Fruit fly (Drosophila melanogaster) whole organism, embryonic: Measurements from ENCODE around the gene AP-1sigma.

Experiments
- Asciz ChIP-seq: fragments of 200-800 bp; sonication (Bioruptor generic); optimal IDR thresholded peaks from 2 replicates; lab custom pipeline; 2017; ENCODE audit warnings: missing biosample characterization, mild to moderate bottlenecking, missing genetic modification characterization, missing genetic modification reagents
- Atf-2 ChIP-seq: fragments of 200-800 bp; sonication (Bioruptor generic); optimal IDR thresholded peaks from 2 replicates; lab custom pipeline; 2016; ENCODE audit warnings: missing biosample characterization, missing genetic modification characterization
- CG1024 ChIP-seq: fragments of 200-800 bp; sonication (Bioruptor generic); IDR thresholded peaks from 2 replicates; pipeline ENCODE4 v1.3.6; 2022; ENCODE audit warnings: missing biosample characterization, missing genetic modification characterization
- CG10543 ChIP-seq: fragments of 200-800 bp; sonication (Bioruptor generic); optimal IDR thresholded peaks from 3 replicates; lab custom pipeline; 2017; ENCODE audit warnings: missing biosample characterization, mild to moderate bottlenecking, missing genetic modification characterization, moderate library complexity
- CG12155 ChIP-seq: fragments of 200-800 bp; sonication (Bioruptor generic); optimal IDR thresholded peaks from 3 replicates; lab custom pipeline; 2016; ENCODE audit warnings: missing biosample characterization, missing genetic modification characterization
- CG13424 ChIP-seq: fragments of 200-800 bp; sonication (Bioruptor generic); optimal IDR thresholded peaks from 2 replicates; lab custom pipeline; 2019; ENCODE audit warnings: missing biosample characterization, mild to moderate bottlenecking, missing genetic modification characterization, moderate library complexity
- CG1603 ChIP-seq: fragments of 200-800 bp; sonication (Bioruptor generic); optimal IDR thresholded peaks from 2 replicates; lab custom pipeline; 2019; ENCODE audit warnings: missing biosample characterization, mild to moderate bottlenecking, missing genetic modification characterization, moderate library complexity
- CG1647 ChIP-seq: fragments of 200-800 bp; sonication (Bioruptor generic); optimal IDR thresholded peaks from 3 replicates; lab custom pipeline; 2016; ENCODE audit warnings: missing biosample characterization, missing genetic modification characterization
- CG1792 ChIP-seq: fragments of 200-800 bp; sonication (Bioruptor generic); optimal IDR thresholded peaks from 2 replicates; lab custom pipeline; 2016; ENCODE audit warnings: missing biosample characterization, missing genetic modification characterization
- CG18599 ChIP-seq: fragments of 200-800 bp; sonication (Bioruptor generic); optimal IDR thresholded peaks from 3 replicates; lab custom pipeline; 2017; ENCODE audit warnings: missing biosample characterization, missing genetic modification characterization, mild to moderate bottlenecking, moderate library complexity, missing genetic modification reagents
- CG18619 ChIP-seq: fragments of 200-800 bp; sonication (Bioruptor generic); optimal IDR thresholded peaks from 3 replicates; lab custom pipeline; 2017; ENCODE audit warnings: missing biosample characterization, mild to moderate bottlenecking, missing genetic modification characterization
- CG3065 ChIP-seq: fragments of 200-800 bp; sonication (Bioruptor generic); optimal IDR thresholded peaks from 2 replicates; lab custom pipeline; 2016; ENCODE audit warnings: missing biosample characterization, missing genetic modification characterization
- CG31365 ChIP-seq: fragments of 200-800 bp; sonication (Bioruptor generic); optimal IDR thresholded peaks from 2 replicates; lab custom pipeline; 2018; ENCODE audit warnings: missing biosample characterization, mild to moderate bottlenecking, missing genetic modification characterization
- CG4854 ChIP-seq: fragments of 200-800 bp; sonication (Bioruptor generic); optimal IDR thresholded peaks from 2 replicates; lab custom pipeline; 2016; ENCODE audit warnings: missing biosample characterization, missing genetic modification characterization, inconsistent platforms
- CG6689 ChIP-seq: fragments of 200-800 bp; sonication (Bioruptor generic); IDR thresholded peaks from 2 replicates; pipeline ENCODE4 v1.3.6; 2022; ENCODE audit warnings: missing biosample characterization, missing genetic modification characterization
- CG8478 ChIP-seq: fragments of >200 bp; optimal IDR thresholded peaks from 2 replicates; lab custom pipeline; 2018
- CG9437 ChIP-seq: fragments of 200-800 bp; sonication (Bioruptor generic); optimal IDR thresholded peaks from 2 replicates; lab custom pipeline; 2018; ENCODE audit warnings: missing biosample characterization, mild to moderate bottlenecking, missing genetic modification characterization
- CG9817 ChIP-seq: fragments of 200-800 bp; sonication (Bioruptor generic); optimal IDR thresholded peaks from 2 replicates; lab custom pipeline; 2018; ENCODE audit warnings: missing biosample characterization, mild to moderate bottlenecking, missing genetic modification characterization, moderate library complexity
- Dip2 ChIP-seq: fragments of 200-800 bp; sonication (Bioruptor generic); IDR thresholded peaks from 2 replicates; pipeline ENCODE4 v1.3.6; 2022; ENCODE audit warnings: missing biosample characterization, missing genetic modification characterization
- Doc2 ChIP-seq: fragments of 200-800 bp; sonication (Bioruptor generic); IDR thresholded peaks from 2 replicates; pipeline ENCODE4 v1.3.6; 2022; ENCODE audit warnings: missing biosample characterization, missing genetic modification characterization
- Fer2 ChIP-seq: fragments of 200-800 bp; sonication (Bioruptor generic); optimal IDR thresholded peaks from 2 replicates; lab custom pipeline; 2018; ENCODE audit warnings: missing biosample characterization, mild to moderate bottlenecking, missing genetic modification characterization, moderate library complexity
- Gsc ChIP-seq: fragments of 200-800 bp; sonication (Bioruptor generic); IDR thresholded peaks from 2 replicates; pipeline ENCODE4 v1.3.6; 2022; ENCODE audit warnings: missing biosample characterization, missing genetic modification characterization
- HLH3B ChIP-seq: fragments of 200-800 bp; sonication (Bioruptor generic); IDR thresholded peaks from 2 replicates; pipeline ENCODE4 v1.3.6; 2022; ENCODE audit warnings: missing biosample characterization, missing genetic modification characterization
- Hand ChIP-seq: fragments of 200-800 bp; sonication (Bioruptor generic); optimal IDR thresholded peaks from 2 replicates; lab custom pipeline; 2017; ENCODE audit warnings: mild to moderate bottlenecking, missing biosample characterization, missing genetic modification reagents, missing genetic modification characterization
- Jarid2 ChIP-seq: fragments of 200-800 bp; sonication (Bioruptor generic); optimal IDR thresholded peaks from 3 replicates; lab custom pipeline; 2017; ENCODE audit warnings: mild to moderate bottlenecking, missing biosample characterization, missing genetic modification reagents, missing genetic modification characterization
- NC2β ChIP-seq: fragments of 200-800 bp; sonication (Bioruptor generic); optimal IDR thresholded peaks from 2 replicates; lab custom pipeline; 2016; ENCODE audit warnings: missing biosample characterization, missing genetic modification characterization
- NK7.1 ChIP-seq: fragments of 200-800 bp; sonication (Bioruptor generic); optimal IDR thresholded peaks from 3 replicates; lab custom pipeline; 2016; ENCODE audit warnings: missing biosample characterization, missing genetic modification characterization
- Pdp1 ChIP-seq, 2 experiments: fragments of 200-800 bp; sonication (Bioruptor generic); optimal IDR thresholded peaks; 3 replicates each; lab custom pipeline; 2016; ENCODE audit warnings: missing biosample characterization in 2 of 2, missing genetic modification characterization in 2 of 2, mild to moderate bottlenecking in 1 of 2, moderate library complexity in 1 of 2
- TFAM ChIP-seq: fragments of 200-800 bp; sonication (Bioruptor generic); optimal IDR thresholded peaks from 2 replicates; lab custom pipeline; 2017; ENCODE audit warnings: missing biosample characterization, missing genetic modification characterization, inconsistent platforms
- Tbp ChIP-seq: fragments of >200 bp; optimal IDR thresholded peaks from 2 replicates; lab custom pipeline; 2018; ENCODE audit warnings: missing biosample characterization, missing genetic modification characterization
- Vsx1 ChIP-seq: fragments of 200-800 bp; sonication (Bioruptor generic); optimal IDR thresholded peaks from 2 replicates; lab custom pipeline; 2017; ENCODE audit warnings: missing biosample characterization, mild to moderate bottlenecking, missing genetic modification characterization, missing genetic modification reagents
- aop ChIP-seq: fragments of 200-800 bp; sonication (Bioruptor generic); IDR thresholded peaks from 2 replicates; pipeline ENCODE4 v1.3.6; 2022; ENCODE audit warnings: missing biosample characterization, missing genetic modification characterization
- ara ChIP-seq: fragments of 200-800 bp; sonication (Bioruptor generic); IDR thresholded peaks from 2 replicates; pipeline ENCODE4 v1.3.6; 2022; ENCODE audit warnings: missing biosample characterization, missing genetic modification characterization
- btn ChIP-seq: fragments of 200-800 bp; sonication (Bioruptor generic); optimal IDR thresholded peaks from 2 replicates; lab custom pipeline; 2016; ENCODE audit warnings: missing biosample characterization, missing genetic modification characterization
- chm ChIP-seq: fragments of 200-800 bp; sonication (Bioruptor generic); IDR thresholded peaks from 2 replicates; pipeline ENCODE4 v1.3.6; 2022; ENCODE audit warnings: missing biosample characterization, missing genetic modification characterization
- dmrt11E ChIP-seq: fragments of 200-800 bp; sonication (Bioruptor generic); optimal IDR thresholded peaks from 3 replicates; lab custom pipeline; 2018; ENCODE audit warnings: missing biosample characterization, mild to moderate bottlenecking, missing genetic modification characterization, moderate library complexity
- dmrt99B ChIP-seq: fragments of 200-800 bp; sonication (Bioruptor generic); optimal IDR thresholded peaks from 2 replicates; lab custom pipeline; 2018; ENCODE audit warnings: missing biosample characterization, mild to moderate bottlenecking, missing genetic modification characterization, moderate library complexity
- esg ChIP-seq: fragments of 200-800 bp; sonication (Bioruptor generic); conservative IDR thresholded peaks from 2 replicates; pipeline ENCODE4 v1.3.6; 2022; ENCODE audit warnings: missing biosample characterization, missing genetic modification characterization
- fd64A ChIP-seq: fragments of 200-800 bp; sonication (Bioruptor generic); optimal IDR thresholded peaks from 3 replicates; lab custom pipeline; 2018; ENCODE audit warnings: missing biosample characterization, mild to moderate bottlenecking, missing genetic modification characterization
- fd96Cb ChIP-seq: fragments of 200-800 bp; sonication (Bioruptor generic); optimal IDR thresholded peaks from 2 replicates; lab custom pipeline; 2018; ENCODE audit warnings: missing biosample characterization, mild to moderate bottlenecking, missing genetic modification characterization, moderate library complexity
- fru ChIP-seq: fragments of >200 bp; optimal IDR thresholded peaks from 2 replicates; lab custom pipeline; 2017
- grau ChIP-seq: fragments of 200-800 bp; optimal IDR thresholded peaks from 3 replicates; lab custom pipeline; 2019; ENCODE audit warnings: missing biosample characterization, mild to moderate bottlenecking, missing genetic modification characterization, moderate library complexity
- h ChIP-seq: fragments of >200 bp; optimal IDR thresholded peaks from 2 replicates; lab custom pipeline; 2017
- hb ChIP-seq: fragments of 200-800 bp; sonication (Bioruptor generic); IDR thresholded peaks from 3 replicates; pipeline ENCODE4 v1.3.6; 2022; ENCODE audit warnings: missing biosample characterization, missing genetic modification characterization; ENCODE audit not compliant: partially characterized antibody
- her ChIP-seq: fragments of 200-800 bp; sonication (Bioruptor generic); optimal IDR thresholded peaks from 2 replicates; lab custom pipeline; 2016; ENCODE audit warnings: missing biosample characterization, missing genetic modification characterization
- luna ChIP-seq: fragments of 200-800 bp; sonication (Bioruptor generic); optimal IDR thresholded peaks from 2 replicates; lab custom pipeline; 2016; ENCODE audit warnings: missing biosample characterization, missing genetic modification characterization
- pros ChIP-seq: fragments of 200-800 bp; sonication (Bioruptor generic); optimal IDR thresholded peaks from 3 replicates; lab custom pipeline; 2019; ENCODE audit warnings: missing biosample characterization, mild to moderate bottlenecking, missing genetic modification characterization, moderate library complexity
- psq ChIP-seq: fragments of 200-800 bp; sonication (Bioruptor generic); optimal IDR thresholded peaks from 2 replicates; lab custom pipeline; 2017; ENCODE audit warnings: missing biosample characterization, missing genetic modification characterization
- rib ChIP-seq: fragments of 200-800 bp; sonication (Bioruptor generic); IDR thresholded peaks from 2 replicates; pipeline ENCODE4 v1.3.6; 2022; ENCODE audit warnings: missing biosample characterization, missing genetic modification characterization
- salm ChIP-seq: fragments of 200-800 bp; sonication (Bioruptor generic); optimal IDR thresholded peaks from 2 replicates; lab custom pipeline; 2018; ENCODE audit warnings: missing biosample characterization, mild to moderate bottlenecking, missing genetic modification characterization
- tx ChIP-seq: fragments of 200-800 bp; sonication (Bioruptor generic); optimal IDR thresholded peaks from 2 replicates; lab custom pipeline; 2016; ENCODE audit warnings: missing biosample characterization, missing genetic modification characterization
- wdn ChIP-seq: fragments of 200-800 bp; sonication (Bioruptor generic); IDR thresholded peaks from 2 replicates; pipeline ENCODE4 v1.3.6; 2022; ENCODE audit warnings: missing biosample characterization, missing genetic modification characterization

Gene AP-1sigma

dm6 chr3R:24006449-24007159 is 48.2 kb downstream of the AP-1sigma start (continued):
- TF ChIP-seq Pdp1 (GFP tag; optimal IDR thresholded peaks at IDR 0.05; lab: Kevin White, UChicago) (no peak), wdn (GFP tag; lab: Robert Waterston, UW) (peak; percentile 47; the same call in 1 of the 2 replicates), CG1024 (GFP tag; lab: Robert Waterston, UW) (no peak), Asciz (no peak), CG8478 (lab: Kevin White, UChicago) (no peak), rib (GFP tag; lab: Robert Waterston, UW) (no peak), h (no peak), CG6689 (GFP tag; lab: Robert Waterston, UW) (no peak), CG4854 (GFP tag; lab: Kevin White, UChicago) (no peak), CG12155 (GFP tag; lab: Kevin White, UChicago) (no peak), dmrt11E (tag; lab: Kevin White, UChicago) (no peak), CG18619 (GFP tag; lab: Kevin White, UChicago) (no peak), fd96Cb (tag; lab: Kevin White, UChicago) (no peak), dmrt99B (tag; lab: Kevin White, UChicago) (peak; percentile 11), HLH3B (GFP tag; lab: Robert Waterston, UW) (no peak), NC2β (GFP tag; lab: Kevin White, UChicago) (no peak), CG3065 (GFP tag; lab: Kevin White, UChicago) (no peak), salm (tag; lab: Kevin White, UChicago) (no peak), pros (GFP tag; lab: Kevin White, UChicago) (no peak), chm (GFP tag; lab: Robert Waterston, UW) (no peak; the same call in 1 of the 2 replicates), CG9817 (tag; lab: Kevin White, UChicago) (no peak), Tbp (no peak), esg (GFP tag; lab: Robert Waterston, UW) (no peak), Fer2 (tag; lab: Kevin White, UChicago) (no peak), Gsc (no peak), CG13424 (tag; lab: Kevin White, UChicago) (no peak), grau (tag; lab: Kevin White, UChicago) (peak; percentile 10), CG1647 (GFP tag; lab: Kevin White, UChicago) (no peak), aop (GFP tag; lab: Robert Waterston, UW) (no peak), CG18599 (GFP tag; lab: Kevin White, UChicago) (no peak), Dip2 (GFP tag; lab: Robert Waterston, UW) (no peak), NK7.1 (GFP tag; lab: Kevin White, UChicago) (no peak), CG1792 (GFP tag; lab: Kevin White, UChicago) (no peak), tx (no peak), hb (GFP tag; lab: Robert Waterston, UW) (no peak), fd64A (GFP tag; lab: Kevin White, UChicago) (no peak), Atf-2 (GFP tag; lab: Kevin White, UChicago) (no peak), CG1603 (peak; percentile 5), Doc2 (GFP tag; lab: Robert Waterston, UW) (no peak), btn (no peak), TFAM (GFP tag; lab: Kevin White, UChicago) (no peak), Hand (no peak), Jarid2 (peak; percentile 37), her (GFP tag; lab: Kevin White, UChicago) (no peak), ara (GFP tag; lab: Robert Waterston, UW) (no peak), CG9437 (GFP tag; lab: Kevin White, UChicago) (no peak), CG10543 (peak; percentile 15), luna (GFP tag; lab: Kevin White, UChicago) (no peak), fru (lab: Kevin White, UChicago) (no peak), Vsx1 (GFP tag; lab: Kevin White, UChicago) (no peak), CG31365 (tag; lab: Kevin White, UChicago) (peak; percentile 20), psq (GFP tag; lab: Kevin White, UChicago) (no peak)
